Worm (Caenorhabditis elegans) whole organism, young adult: ENCODE data around the gene ZK1127.13.

Experiments
- T07F8.4 ChIP-seq: sonication (generic microtip); optimal IDR thresholded peaks from 2 replicates; lab custom pipeline; 2016; ENCODE audit warnings: mild to moderate bottlenecking, missing genetic modification characterization, moderate library complexity, missing compliant biosample characterization
- aptf-2 ChIP-seq: fragments of 200-800 bp; sonication (Bioruptor generic); conservative IDR thresholded peaks from 2 replicates; pipeline ENCODE4 v1.3.6; 2022; ENCODE audit warnings: missing genetic modification reagents, missing genetic modification characterization, missing compliant biosample characterization
- bed-1 ChIP-seq: fragments of 200-800 bp; sonication (Bioruptor generic); IDR thresholded peaks from 2 replicates; pipeline ENCODE4 v1.3.6; 2022; ENCODE audit warnings: missing genetic modification reagents, missing genetic modification characterization, missing compliant biosample characterization
- let-526 ChIP-seq: fragments of 200-800 bp; sonication (Bioruptor generic); IDR thresholded peaks from 2 replicates; pipeline ENCODE4 v1.3.6; 2022; ENCODE audit warnings: missing genetic modification reagents, missing genetic modification characterization, missing compliant biosample characterization
- nfya-2 ChIP-seq: fragments of 200-800 bp; sonication (Bioruptor generic); IDR thresholded peaks from 2 replicates; pipeline ENCODE4 v1.3.6; 2022; ENCODE audit warnings: missing genetic modification reagents, missing genetic modification characterization, missing compliant biosample characterization
- snpc-3.4 ChIP-seq: sonication (generic microtip); optimal IDR thresholded peaks from 2 replicates; lab custom pipeline; 2017; ENCODE audit warnings: missing genetic modification characterization, mild to moderate bottlenecking, missing compliant biosample characterization, antibody characterized with exemption, moderate library complexity, missing genotype, missing genetic modification reagents
- somi-1 ChIP-seq: fragments of 200-800 bp; sonication (Bioruptor generic); optimal IDR thresholded peaks from 2 replicates; lab custom pipeline; 2018; ENCODE audit warnings: mild to moderate bottlenecking, missing genetic modification characterization, missing compliant biosample characterization

- TF ChIP-seq aptf-2 (GFP tag; lab: Robert Waterston, UW) = no peak
- no peak for TF ChIP-seq nfya-2 (GFP tag; lab: Robert Waterston, UW)
- TF ChIP-seq T07F8.4 = no peak
- no peak for TF ChIP-seq somi-1 (GFP tag; lab: Kevin White, UChicago)
- TF ChIP-seq snpc-3.4 (tag; lab: Kevin White, UChicago) = no peak
- no peak for TF ChIP-seq let-526 (GFP tag; lab: Robert Waterston, UW)
- no peak for TF ChIP-seq bed-1 (GFP tag; lab: Robert Waterston, UW)
Measured at ce11 chrII:7022370-7023001, 30.6 kb upstream of the ZK1127.13 start, which contains the start of the genes lst-6 and lst-5.
